Fruit fly (Drosophila melanogaster) whole organism, adult: Measurements from ENCODE around the gene Takl2.

Experiments used
- CG1620 ChIP-seq: fragments of 200-800 bp; sonication (Bioruptor generic); optimal IDR thresholded peaks from 2 replicates; lab custom pipeline; 2016; ENCODE audit warnings: missing biosample characterization, missing genetic modification characterization
- CG33017 ChIP-seq: fragments of 200-800 bp; sonication (Bioruptor generic); optimal IDR thresholded peaks from 2 replicates; lab custom pipeline; 2018; ENCODE audit warnings: missing biosample characterization, mild to moderate bottlenecking, missing genetic modification characterization, moderate library complexity
- CG5204 ChIP-seq: fragments of 200-800 bp; sonication (Bioruptor generic); optimal IDR thresholded peaks from 2 replicates; lab custom pipeline; 2016; ENCODE audit warnings: missing biosample characterization, missing genetic modification characterization
- CG7045 ChIP-seq: fragments of 200-800 bp; sonication (Bioruptor generic); optimal IDR thresholded peaks from 2 replicates; lab custom pipeline; 2017; ENCODE audit warnings: missing biosample characterization, mild to moderate bottlenecking, missing genetic modification characterization
- CG7101 ChIP-seq: fragments of 200-800 bp; sonication (Bioruptor generic); optimal IDR thresholded peaks from 2 replicates; lab custom pipeline; 2018; ENCODE audit warnings: missing biosample characterization, mild to moderate bottlenecking, missing genetic modification characterization, moderate library complexity
- Clk ChIP-seq: fragments of 200-800 bp; sonication (Bioruptor generic); optimal IDR thresholded peaks from 2 replicates; lab custom pipeline; 2017; ENCODE audit warnings: missing biosample characterization, missing genetic modification characterization
- Hr96 ChIP-seq: fragments of 200-800 bp; sonication (Bioruptor generic); optimal IDR thresholded peaks from 2 replicates; lab custom pipeline; 2016; ENCODE audit warnings: missing biosample characterization, missing genetic modification characterization
- Mnt ChIP-seq: fragments of 200-800 bp; sonication (Bioruptor generic); optimal IDR thresholded peaks from 2 replicates; lab custom pipeline; 2016; ENCODE audit warnings: missing biosample characterization, mild to moderate bottlenecking, missing genetic modification characterization
- bab1 ChIP-seq: fragments of 200-800 bp; sonication (Bioruptor generic); optimal IDR thresholded peaks from 3 replicates; lab custom pipeline; 2019; ENCODE audit warnings: missing biosample characterization, mild to moderate bottlenecking, missing genetic modification characterization, moderate library complexity
- kay ChIP-seq: fragments of 200-800 bp; sonication (Bioruptor generic); peaks from one replicate; lab custom pipeline; 2016; ENCODE audit warnings: missing biosample characterization, missing genetic modification characterization, borderline replicate concordance
- pad ChIP-seq: fragments of 200-800 bp; sonication (Bioruptor generic); optimal IDR thresholded peaks from 3 replicates; lab custom pipeline; 2017; ENCODE audit warnings: missing biosample characterization, missing genetic modification characterization, mild to moderate bottlenecking, moderate library complexity, missing genetic modification reagents
- tj ChIP-seq: fragments of 200-800 bp; sonication (Bioruptor generic); optimal IDR thresholded peaks from 3 replicates; lab custom pipeline; 2017; ENCODE audit warnings: missing biosample characterization, mild to moderate bottlenecking, missing genetic modification characterization, moderate library complexity
- toe ChIP-seq: fragments of 200-800 bp; sonication (Bioruptor generic); optimal IDR thresholded peaks from 2 replicates; lab custom pipeline; 2016; ENCODE audit warnings: missing biosample characterization, missing genetic modification characterization

- TF ChIP-seq tj (GFP tag; lab: Kevin White, UChicago) (no peak), CG1620 (no peak), Mnt (GFP tag; lab: Kevin White, UChicago) (no peak), CG7045 (GFP tag; lab: Kevin White, UChicago) (no peak), kay (GFP tag; lab: Kevin White, UChicago) (no peak), CG7101 (tag; lab: Kevin White, UChicago) (no peak), bab1 (GFP tag; lab: Kevin White, UChicago) (no peak), Clk (no peak), CG5204 (no peak), Hr96 (no peak), CG33017 (no peak), pad (GFP tag; lab: Kevin White, UChicago) (no peak), toe (GFP tag; lab: Kevin White, UChicago) (no peak)
Measured at dm6 chr3R:22718937-22719606, 14.6 kb downstream of the Takl2 start.
